Fruit fly (Drosophila melanogaster) whole organism, pupa: ENCODE data around the gene CG17572.

Experiments used
- CG15710 ChIP-seq: fragments of 200-800 bp; sonication (Bioruptor generic); optimal IDR thresholded peaks from 2 replicates; lab custom pipeline; 2018; ENCODE audit warnings: missing biosample characterization, mild to moderate bottlenecking, missing genetic modification characterization, moderate library complexity
- CG17806 ChIP-seq: fragments of 200-800 bp; sonication (Bioruptor generic); optimal IDR thresholded peaks from 2 replicates; lab custom pipeline; 2018; ENCODE audit warnings: missing biosample characterization, mild to moderate bottlenecking, missing genetic modification characterization, moderate library complexity
- CG34367 ChIP-seq: fragments of 200-800 bp; sonication (Bioruptor generic); optimal IDR thresholded peaks from 2 replicates; lab custom pipeline; 2018; ENCODE audit warnings: missing biosample characterization, mild to moderate bottlenecking, missing genetic modification characterization
- EcR ChIP-seq: fragments of 200-800 bp; sonication (Bioruptor generic); optimal IDR thresholded peaks from 3 replicates; lab custom pipeline; 2019; ENCODE audit warnings: missing biosample characterization, missing genetic modification characterization, mild to moderate bottlenecking, moderate library complexity, missing genetic modification reagents
- Ets98B ChIP-seq: fragments of 200-800 bp; sonication (Bioruptor generic); IDR thresholded peaks from 2 replicates; pipeline ENCODE4 v1.3.6; 2022; ENCODE audit warnings: missing biosample characterization, missing genetic modification characterization

DNA sequence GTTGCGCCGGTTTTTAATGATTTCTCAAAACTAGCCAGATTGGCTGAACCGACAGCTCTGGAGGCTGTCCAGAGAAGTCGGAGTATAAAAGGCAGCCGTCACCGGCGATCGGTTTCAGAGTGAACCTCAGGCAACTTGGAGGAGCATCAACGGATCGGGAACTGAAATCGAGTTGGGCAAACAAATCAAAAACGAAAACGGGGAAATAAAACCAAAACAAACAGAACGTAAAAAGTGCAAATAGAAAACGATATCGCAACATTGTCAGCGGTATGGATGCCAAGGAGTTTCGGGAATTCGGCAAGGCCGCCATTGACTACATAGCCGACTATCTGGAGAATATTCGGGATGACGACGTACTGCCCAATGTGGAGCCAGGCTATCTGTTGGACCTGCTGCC lies 37.8 kb upstream of the CG17572 start:
- TF ChIP-seq CG15710 (tag; lab: Kevin White, UChicago) (no peak), EcR (no peak), CG17806 (no peak), Ets98B (GFP tag; lab: Robert Waterston, UW) (peak; percentile 38), CG34367 (tag; lab: Kevin White, UChicago) (peak; percentile 10)
